Worm (Caenorhabditis elegans) whole organism, mixed stage, embryonic: ENCODE data around the gene B0416.3.

Source experiments
- M03D4.4 ChIP-seq: sonication (generic microtip); optimal IDR thresholded peaks from 2 replicates; lab custom pipeline; 2017; ENCODE audit warnings: mild to moderate bottlenecking, missing genetic modification characterization, missing compliant biosample characterization
- bed-3 ChIP-seq: fragments of 200-800 bp; sonication (Bioruptor generic); optimal IDR thresholded peaks from 3 replicates; lab custom pipeline; 2018; ENCODE audit warnings: mild to moderate bottlenecking, missing genetic modification characterization, moderate library complexity, missing compliant biosample characterization
- blmp-1 ChIP-seq: fragments of 150-350 bp; optimal IDR thresholded peaks from 2 replicates; lab custom pipeline; 2014; ENCODE audit warnings: missing biosample characterization, missing genetic modification characterization
- ceh-39 ChIP-seq: fragments of 150-350 bp; optimal IDR thresholded peaks from 2 replicates; lab custom pipeline; 2014; ENCODE audit warnings: missing biosample characterization, missing genetic modification characterization
- ceh-43 ChIP-seq: fragments of 200-800 bp; sonication (Bioruptor generic); optimal IDR thresholded peaks from 2 replicates; lab custom pipeline; 2018; ENCODE audit warnings: mild to moderate bottlenecking, missing genetic modification characterization, moderate library complexity, missing compliant biosample characterization
- ceh-83 ChIP-seq: fragments of 200-800 bp; sonication (Bioruptor generic); optimal IDR thresholded peaks from 2 replicates; lab custom pipeline; 2018; ENCODE audit warnings: mild to moderate bottlenecking, missing genetic modification characterization, missing compliant biosample characterization
- ces-1 ChIP-seq: fragments of 150-350 bp; optimal IDR thresholded peaks from 2 replicates; lab custom pipeline; 2014; ENCODE audit warnings: missing biosample characterization, missing genetic modification reagents, missing genetic modification characterization
- cnd-1 ChIP-seq: fragments of 200-800 bp; sonication (Bioruptor generic); optimal IDR thresholded peaks from 2 replicates; lab custom pipeline; 2018; ENCODE audit warnings: mild to moderate bottlenecking, missing genetic modification characterization, missing compliant biosample characterization
- drap-1 ChIP-seq: fragments of 200-800 bp; sonication (Bioruptor generic); optimal IDR thresholded peaks from 3 replicates; lab custom pipeline; 2018; ENCODE audit warnings: mild to moderate bottlenecking, missing genetic modification characterization, missing compliant biosample characterization
- elt-1 ChIP-seq: sonication (generic microtip); optimal IDR thresholded peaks from 2 replicates; lab custom pipeline; 2017; ENCODE audit warnings: missing genetic modification characterization, mild to moderate bottlenecking, missing compliant biosample characterization, antibody characterized with exemption, moderate library complexity, borderline replicate concordance; ENCODE audit not compliant: insufficient read depth
- elt-3 ChIP-seq: fragments of 150-350 bp; optimal IDR thresholded peaks from 2 replicates; lab custom pipeline; 2014; ENCODE audit warnings: missing biosample characterization, missing genetic modification characterization
- flh-1 ChIP-seq: fragments of 200-800 bp; sonication (Bioruptor generic); optimal IDR thresholded peaks from 2 replicates; lab custom pipeline; 2018; ENCODE audit warnings: mild to moderate bottlenecking, missing genetic modification characterization, moderate library complexity, missing compliant biosample characterization
- ham-2 ChIP-seq: fragments of 200-800 bp; sonication (Bioruptor generic); optimal IDR thresholded peaks from 2 replicates; lab custom pipeline; 2018; ENCODE audit warnings: mild to moderate bottlenecking, missing genetic modification characterization, missing compliant biosample characterization
- hlh-1 ChIP-seq: fragments of 150-350 bp; optimal IDR thresholded peaks from 2 replicates; lab custom pipeline; 2014; ENCODE audit warnings: missing biosample characterization, missing genetic modification reagents, missing genetic modification characterization
- lin-13 ChIP-seq: fragments of 150-350 bp; optimal IDR thresholded peaks from 2 replicates; lab custom pipeline; 2014; ENCODE audit warnings: missing biosample characterization, missing genetic modification characterization
- lin-32 ChIP-seq: fragments of 200-800 bp; sonication (Bioruptor generic); optimal IDR thresholded peaks from 2 replicates; lab custom pipeline; 2018; ENCODE audit warnings: mild to moderate bottlenecking, missing genetic modification characterization, missing compliant biosample characterization
- lsy-2 ChIP-seq: fragments of 150-350 bp; optimal IDR thresholded peaks from 2 replicates; lab custom pipeline; 2014; ENCODE audit warnings: missing biosample characterization, missing genetic modification characterization
- mab-5 ChIP-seq: fragments of 150-350 bp; optimal IDR thresholded peaks from 2 replicates; lab custom pipeline; 2014; ENCODE audit warnings: missing biosample characterization, missing genetic modification characterization
- mep-1 ChIP-seq: fragments of 150-350 bp; optimal IDR thresholded peaks from 2 replicates; lab custom pipeline; 2017; ENCODE audit warnings: missing biosample characterization, missing genetic modification reagents, missing genetic modification characterization, inconsistent platforms
- mls-2 ChIP-seq: sonication (generic microtip); optimal IDR thresholded peaks from 2 replicates; lab custom pipeline; 2016; ENCODE audit warnings: mild to moderate bottlenecking, missing genetic modification characterization, moderate library complexity, missing compliant biosample characterization
- nhr-12 ChIP-seq: fragments of 150-350 bp; optimal IDR thresholded peaks from 2 replicates; lab custom pipeline; 2014; ENCODE audit warnings: missing biosample characterization, missing genetic modification characterization
- nhr-2 ChIP-seq: fragments of 150-350 bp; optimal IDR thresholded peaks from 2 replicates; lab custom pipeline; 2014; ENCODE audit warnings: missing biosample characterization, missing genetic modification characterization
- nhr-237 ChIP-seq: fragments of 150-350 bp; optimal IDR thresholded peaks from 2 replicates; lab custom pipeline; 2014; ENCODE audit warnings: missing biosample characterization, missing genetic modification characterization
- nhr-76 ChIP-seq: sonication (generic microtip); optimal IDR thresholded peaks from 2 replicates; lab custom pipeline; 2017; ENCODE audit warnings: missing biosample characterization, missing genetic modification characterization
- pha-4 ChIP-seq: fragments of 150-350 bp; optimal IDR thresholded peaks from 2 replicates; lab custom pipeline; 2018; ENCODE audit warnings: missing biosample characterization, missing genetic modification reagents, missing genetic modification characterization
- sem-2 ChIP-seq: fragments of 200-800 bp; sonication (Bioruptor generic); optimal IDR thresholded peaks from 2 replicates; lab custom pipeline; 2018; ENCODE audit warnings: mild to moderate bottlenecking, missing genetic modification characterization, missing compliant biosample characterization
- snpc-4 ChIP-seq: fragments of 150-350 bp; optimal IDR thresholded peaks from 2 replicates; lab custom pipeline; 2014; ENCODE audit warnings: missing biosample characterization, missing genetic modification characterization
- sptf-1 ChIP-seq: sonication (generic microtip); optimal IDR thresholded peaks from 2 replicates; lab custom pipeline; 2017; ENCODE audit warnings: mild to moderate bottlenecking, missing genetic modification characterization, moderate library complexity, missing compliant biosample characterization
- tbx-8 ChIP-seq: fragments of 200-800 bp; sonication (Bioruptor generic); optimal IDR thresholded peaks from 2 replicates; lab custom pipeline; 2018; ENCODE audit warnings: mild to moderate bottlenecking, missing genetic modification characterization, moderate library complexity, missing compliant biosample characterization
- unc-120 ChIP-seq: sonication (generic microtip); optimal IDR thresholded peaks from 2 replicates; lab custom pipeline; 2017; ENCODE audit warnings: missing genetic modification characterization, missing compliant biosample characterization; ENCODE audit not compliant: poor library complexity, severe bottlenecking
- unc-39 ChIP-seq: fragments of 150-350 bp; optimal IDR thresholded peaks from 2 replicates; lab custom pipeline; 2014; ENCODE audit warnings: missing biosample characterization, missing genetic modification characterization
- unc-62 ChIP-seq: fragments of 150-350 bp; optimal IDR thresholded peaks from 2 replicates; lab custom pipeline; 2014; ENCODE audit warnings: missing biosample characterization, missing genetic modification reagents, missing genetic modification characterization
- zip-8 ChIP-seq: fragments of 150-350 bp; optimal IDR thresholded peaks from 2 replicates; lab custom pipeline; 2014; ENCODE audit warnings: missing biosample characterization, missing genetic modification characterization
- ztf-11 ChIP-seq: fragments of 150-350 bp; optimal IDR thresholded peaks from 2 replicates; lab custom pipeline; 2014; ENCODE audit warnings: missing biosample characterization, missing genetic modification characterization

The B0416.3 gene

DNA sequence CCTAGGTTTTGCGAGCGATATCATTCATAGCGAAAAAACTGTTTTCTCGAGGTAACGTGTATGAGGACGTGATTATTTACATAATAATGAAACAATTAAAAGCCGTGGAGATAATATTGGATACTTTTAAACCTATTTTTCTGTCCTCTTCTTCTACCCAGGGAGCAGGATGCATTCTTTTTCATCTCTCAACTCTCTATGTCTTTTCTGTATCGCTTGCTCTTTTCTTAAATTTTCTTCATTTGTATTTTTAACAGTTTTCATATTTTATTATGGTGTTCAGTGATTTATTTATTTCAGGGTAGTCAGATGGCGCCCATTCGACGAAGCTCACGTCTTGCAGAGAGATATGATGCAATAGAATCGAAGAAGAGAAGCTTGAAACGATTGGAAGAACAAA is 12.8 kb upstream of the B0416.3 start, which contains the start of gene B0416.4:
B0416.4 (plus strand) TSS at position 301 of the 400 bp plus-strand sequence.
- no peak for TF ChIP-seq snpc-4
- TF ChIP-seq ces-1 = no peak
- no peak for TF ChIP-seq cnd-1
- TF ChIP-seq sem-2 = no peak
- TF ChIP-seq pha-4 (tag; lab: Kevin White, UChicago) = no peak
- no peak for TF ChIP-seq zip-8 (tag; lab: Kevin White, UChicago)
- no peak for TF ChIP-seq nhr-2 (tag; lab: Kevin White, UChicago)
- no peak for TF ChIP-seq mep-1 (tag; lab: Kevin White, UChicago)
- no peak for TF ChIP-seq M03D4.4 (tag; lab: Kevin White, UChicago)

DNA sequence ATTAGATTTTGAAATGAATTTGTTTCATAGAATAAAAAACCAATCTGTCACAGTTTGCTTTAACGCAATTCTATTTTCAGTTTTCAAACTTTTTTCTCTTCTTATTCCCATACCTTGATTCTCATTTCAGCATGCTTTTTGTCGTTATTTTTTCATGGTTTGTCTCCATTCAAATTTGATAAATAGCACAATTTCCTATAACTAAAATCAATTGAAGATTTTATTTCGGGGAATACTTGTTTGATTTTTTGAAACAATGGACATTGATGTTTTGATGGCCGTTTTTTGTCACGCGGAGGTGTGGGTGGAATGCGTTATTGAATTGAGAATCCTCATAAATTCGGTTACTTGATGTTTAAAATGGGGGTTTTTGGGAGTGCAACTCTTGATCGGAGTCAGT is 8.4 kb upstream of the B0416.3 start, which contains the start of gene B0416.11:
B0416.11 (minus strand) TSS at position 101 of the 400 bp plus-strand sequence.
- TF ChIP-seq M03D4.4 (tag; lab: Kevin White, UChicago) = no peak
- no peak for TF ChIP-seq ztf-11 (tag; lab: Kevin White, UChicago)

DNA sequence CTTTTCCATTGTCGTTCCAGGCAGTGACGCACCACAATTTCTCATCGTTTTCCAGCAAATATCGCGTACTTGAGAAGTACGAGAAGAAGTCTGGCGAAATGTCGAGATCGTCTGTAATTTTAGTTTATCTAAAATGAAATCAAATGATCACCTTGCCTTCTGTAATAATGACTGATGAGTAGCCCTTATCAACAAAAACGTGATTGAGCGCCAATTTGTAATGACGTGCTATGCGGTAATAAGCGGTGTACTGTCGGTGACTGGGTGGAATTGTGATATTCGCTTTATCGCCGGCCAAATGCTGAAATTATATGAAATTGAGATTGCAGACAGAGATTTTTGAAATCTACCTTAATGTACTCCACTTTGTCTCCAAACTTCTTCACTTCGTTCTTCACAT is 4.0 kb downstream of the B0416.3 start:
- TF ChIP-seq sptf-1 (no peak), M03D4.4 (tag; lab: Kevin White, UChicago) (no peak), flh-1 (no peak), lin-32 (GFP tag; lab: Kevin White, UChicago) (no peak), tbx-8 (no peak), lin-13 (tag; lab: Kevin White, UChicago) (no peak), unc-120 (tag; lab: Kevin White, UChicago) (no peak), snpc-4 (no peak), sem-2 (no peak), cnd-1 (no peak), elt-1 (tag; lab: Kevin White, UChicago) (no peak)
- TF ChIP-seq, all 35 proteins: peak for 0

DNA sequence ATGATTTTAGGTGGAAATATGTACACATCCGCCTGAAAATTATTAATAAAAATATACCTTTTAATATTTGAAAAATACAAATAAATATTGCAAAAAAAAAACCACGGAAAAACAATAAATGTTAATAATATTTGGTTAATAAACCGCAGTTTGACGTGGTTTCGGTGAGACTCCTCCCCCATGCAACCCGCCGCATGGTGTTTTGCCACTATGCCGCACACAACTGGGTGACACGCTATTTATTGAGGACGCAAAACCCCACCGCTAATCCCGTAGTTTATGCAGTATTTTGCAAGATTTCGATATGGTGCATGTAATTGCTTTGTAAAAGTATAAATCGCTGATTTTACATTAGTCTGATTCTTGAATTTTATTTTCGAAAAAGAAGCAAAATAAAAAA is 5.1 kb downstream of the B0416.3 start, which contains the start of gene gly-13:
gly-13 (minus strand) TSS at position 32 of the 400 bp plus-strand sequence.
- TF ChIP-seq M03D4.4 (tag; lab: Kevin White, UChicago) (no peak), cnd-1 (peak; percentile 33), pha-4 (tag; lab: Kevin White, UChicago) (peak; percentile 4), unc-62 (GFP tag; lab: Kevin White, UChicago) (no peak), lin-13 (tag; lab: Kevin White, UChicago) (no peak), ceh-43 (GFP tag; lab: Kevin White, UChicago) (peak; percentile 56), ceh-39 (tag; lab: Kevin White, UChicago) (no peak), nhr-2 (tag; lab: Kevin White, UChicago) (no peak), tbx-8 (peak; percentile 31), zip-8 (tag; lab: Kevin White, UChicago) (no peak), unc-120 (tag; lab: Kevin White, UChicago) (no peak), elt-3 (tag; lab: Kevin White, UChicago) (no peak), nhr-12 (no peak), ceh-83 (GFP tag; lab: Kevin White, UChicago) (peak; percentile 19), mab-5 (tag; lab: Kevin White, UChicago) (no peak), flh-1 (peak; percentile 9), blmp-1 (tag; lab: Kevin White, UChicago) (peak; percentile 10), hlh-1 (tag; lab: Kevin White, UChicago) (peak; percentile 29), mep-1 (tag; lab: Kevin White, UChicago) (peak; percentile 56), lsy-2 (tag; lab: Kevin White, UChicago) (peak; percentile 41), sptf-1 (peak; percentile 87), ces-1 (peak; percentile 11), lin-32 (GFP tag; lab: Kevin White, UChicago) (peak; percentile 35), drap-1 (no peak), unc-39 (no peak), ham-2 (GFP tag; lab: Kevin White, UChicago) (peak; percentile 27), elt-1 (tag; lab: Kevin White, UChicago) (no peak), ztf-11 (tag; lab: Kevin White, UChicago) (peak; percentile 15), bed-3 (GFP tag; lab: Kevin White, UChicago) (peak; percentile 26), mls-2 (peak; percentile 72), sem-2 (peak; percentile 48), nhr-237 (tag; lab: Kevin White, UChicago) (no peak), nhr-76 (tag; lab: Kevin White, UChicago) (peak; percentile 65)
